Worm (Caenorhabditis elegans): ENCODE results near the gene mrpl-32.

mrpl-32 gene

DNA sequence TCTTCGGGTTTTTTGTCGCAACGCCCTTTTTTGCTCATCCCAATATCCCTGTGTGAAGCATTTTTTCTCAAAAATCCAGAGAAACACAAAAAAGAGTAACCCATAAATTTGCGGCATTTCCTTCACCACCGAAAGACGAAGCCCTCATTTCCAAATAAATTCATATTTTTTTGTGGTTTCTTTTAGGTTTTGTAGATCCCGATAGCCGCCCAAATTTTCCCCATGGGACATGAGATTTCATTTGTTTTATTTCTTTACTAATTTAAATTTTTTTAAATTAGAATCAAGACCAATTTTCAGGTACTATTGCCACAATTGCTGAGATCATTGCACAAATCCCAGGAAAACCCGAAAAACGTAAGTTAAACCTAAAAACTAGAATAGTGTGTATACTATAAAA lies 17.2 kb downstream of the mrpl-32 start, which contains the start of gene mig-39:
Gene mig-39 (plus strand): TSS at position 301 of the 400 bp plus-strand sequence.
- TF ChIP-seq ceh-9 (tag; optimal IDR thresholded peaks at IDR 0.05) (no peak), unc-39 (tag; optimal IDR thresholded peaks at IDR 0.05) (no peak), zag-1 (tag; optimal IDR thresholded peaks at IDR 0.05) (no peak), fkh-2 (tag; optimal IDR thresholded peaks at IDR 0.05) (no peak), jun-1 (tag; optimal IDR thresholded peaks at IDR 0.05) (no peak), ZK546.5 (tag; optimal IDR thresholded peaks at IDR 0.05) (no peak), ceh-82 (tag; optimal IDR thresholded peaks at IDR 0.05) (no peak), elt-1 (tag; optimal IDR thresholded peaks at IDR 0.05) (no peak), nhr-67 (tag; optimal IDR thresholded peaks at IDR 0.05) (no peak), skn-1 (tag; optimal IDR thresholded peaks at IDR 0.05) (no peak), tbx-2 (tag; optimal IDR thresholded peaks at IDR 0.05) (no peak), ama-1 (optimal IDR thresholded peaks at IDR 0.05) (no peak)

- TF ChIP-seq lin-39 (tag; optimal IDR thresholded peaks at IDR 0.05), result no peak
- TF ChIP-seq tbx-2 (tag; optimal IDR thresholded peaks at IDR 0.05), result no peak
- TF ChIP-seq ceh-82 (tag; optimal IDR thresholded peaks at IDR 0.05), result no peak
- TF ChIP-seq nhr-11 (tag; optimal IDR thresholded peaks at IDR 0.05), result no peak
- TF ChIP-seq hmg-11 (tag; optimal IDR thresholded peaks at IDR 0.05), result no peak
- TF ChIP-seq unc-39 (tag; optimal IDR thresholded peaks at IDR 0.05), result no peak
- no peak for TF ChIP-seq daf-12 (tag; optimal IDR thresholded peaks at IDR 0.05)
- no peak for TF ChIP-seq snpc-4 (tag; optimal IDR thresholded peaks at IDR 0.05)
- TF ChIP-seq elt-2 (tag; optimal IDR thresholded peaks at IDR 0.05), result no peak
- no peak for TF ChIP-seq nhr-67 (tag; optimal IDR thresholded peaks at IDR 0.05)
- no peak for TF ChIP-seq nhr-77 (tag; optimal IDR thresholded peaks at IDR 0.05)
- no peak for TF ChIP-seq ceh-16 (tag; optimal IDR thresholded peaks at IDR 0.05)
Measured at ce11 chrIII:8467520-8467919, 18.0 kb downstream of the mrpl-32 start.

- TF ChIP-seq lin-39 (tag; optimal IDR thresholded peaks at IDR 0.05) (no peak), nhr-28 (tag; optimal IDR thresholded peaks at IDR 0.05) (no peak), snpc-4 (tag; optimal IDR thresholded peaks at IDR 0.05) (no peak), egl-27 (tag; optimal IDR thresholded peaks at IDR 0.05) (no peak), mml-1 (tag; optimal IDR thresholded peaks at IDR 0.05) (no peak), fkh-10 (GFP tag; optimal IDR thresholded peaks at IDR 0.05) (no peak), lin-15B (tag; optimal IDR thresholded peaks at IDR 0.05) (no peak), nhr-12 (tag; optimal IDR thresholded peaks at IDR 0.05) (no peak), daf-12 (tag; optimal IDR thresholded peaks at IDR 0.05) (no peak), nhr-25 (tag; optimal IDR thresholded peaks at IDR 0.05) (no peak), jun-1 (tag; optimal IDR thresholded peaks at IDR 0.05) (no peak), ceh-16 (tag; optimal IDR thresholded peaks at IDR 0.05) (no peak), ztf-4 (tag; optimal IDR thresholded peaks at IDR 0.05) (no peak), R02D3.7 (tag; optimal IDR thresholded peaks at IDR 0.05) (no peak), fkh-2 (tag; optimal IDR thresholded peaks at IDR 0.05) (no peak), nhr-77 (tag; optimal IDR thresholded peaks at IDR 0.05) (no peak), ceh-28 (tag; optimal IDR thresholded peaks at IDR 0.05) (no peak), unc-39 (tag; optimal IDR thresholded peaks at IDR 0.05) (no peak)
Measured at ce11 chrIII:8473292-8473691, 23.7 kb downstream of the mrpl-32 start.

- TF ChIP-seq lin-39 (tag; optimal IDR thresholded peaks at IDR 0.05), result no peak
- no peak for TF ChIP-seq ceh-16 (tag; optimal IDR thresholded peaks at IDR 0.05)
- TF ChIP-seq pqm-1 (tag; optimal IDR thresholded peaks at IDR 0.05), result peak; percentile 72
- TF ChIP-seq elt-2 (tag; optimal IDR thresholded peaks at IDR 0.05), result peak; percentile 82
Measured at ce11 chrIII:8479322-8479864, 29.8 kb downstream of the mrpl-32 start.

DNA sequence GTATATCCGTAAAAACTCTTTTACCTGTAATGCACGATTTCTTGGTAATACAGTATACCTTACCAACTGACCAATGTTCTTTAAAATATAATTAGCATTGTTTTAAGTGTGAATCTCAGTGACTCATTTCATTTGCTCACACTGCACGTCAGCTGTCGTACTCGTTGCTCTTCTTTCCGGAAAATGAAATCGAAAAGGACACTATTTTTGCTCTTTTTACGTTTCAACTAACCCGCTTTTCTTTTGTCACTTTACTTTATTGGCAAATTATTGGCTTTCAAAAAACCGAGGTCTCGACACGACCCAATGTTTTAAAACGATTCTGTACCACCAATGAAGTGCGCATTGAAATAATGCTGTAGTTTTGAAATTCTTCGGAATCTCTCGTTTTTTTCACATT lies 30.8 kb downstream of the mrpl-32 start, which contains the start of gene F42H10.6:
Gene F42H10.6 (minus strand): TSS at position 101 of the 400 bp plus-strand sequence.
- TF ChIP-seq nhr-25 (tag; optimal IDR thresholded peaks at IDR 0.05) (no peak), fos-1 (tag; optimal IDR thresholded peaks at IDR 0.05) (no peak), ceh-82 (tag; optimal IDR thresholded peaks at IDR 0.05) (no peak), sea-2 (GFP tag; optimal IDR thresholded peaks at IDR 0.05) (no peak), elt-3 (tag; optimal IDR thresholded peaks at IDR 0.05) (no peak), nhr-43 (tag; optimal IDR thresholded peaks at IDR 0.05; ENCODE audit: poor library complexity, severe bottlenecking) (no peak), fkh-2 (tag; optimal IDR thresholded peaks at IDR 0.05) (no peak), tbx-2 (tag; optimal IDR thresholded peaks at IDR 0.05) (no peak), nhr-28 (tag; optimal IDR thresholded peaks at IDR 0.05) (no peak), skn-1 (tag; optimal IDR thresholded peaks at IDR 0.05) (no peak), nhr-23 (tag; optimal IDR thresholded peaks at IDR 0.05) (no peak)
